Worm (Caenorhabditis elegans) whole organism, L1 larva: Measurements from ENCODE around the gene cex-2.

Experiments used
- ces-1 ChIP-seq: fragments of 150-350 bp; optimal IDR thresholded peaks from 2 replicates; lab custom pipeline; 2014; ENCODE audit warnings: missing biosample characterization, missing genetic modification reagents, missing genetic modification characterization
- egl-27 ChIP-seq, 2 experiments: fragments of 150-350 bp in 1 of 2; sonication (generic microtip); optimal IDR thresholded peaks; 3 replicates each; lab custom pipeline; 2017 to 2018; ENCODE audit warnings: missing biosample characterization in 2 of 2, missing genetic modification characterization in 2 of 2, missing genetic modification reagents in 2 of 2
- fkh-10 ChIP-seq: sonication (generic microtip); optimal IDR thresholded peaks from 2 replicates; lab custom pipeline; 2017; ENCODE audit warnings: missing biosample characterization, missing genetic modification reagents, missing genetic modification characterization
- nhr-12 ChIP-seq: sonication (generic microtip); optimal IDR thresholded peaks from 2 replicates; lab custom pipeline; 2017; ENCODE audit warnings: missing biosample characterization, missing genetic modification characterization
- ztf-11 ChIP-seq, 2 experiments: sonication (generic microtip); optimal IDR thresholded peaks; 2 replicates each; lab custom pipeline; 2016 to 2017; ENCODE audit warnings: missing genetic modification characterization in 2 of 2, missing biosample characterization in 1 of 2, missing compliant biosample characterization in 1 of 2

ce11 chrII:7832054-7832453, 3.2 kb downstream of the cex-2 start, which contains the start of gene T09A5.14:
- no peak for TF ChIP-seq nhr-12 (tag; lab: Kevin White, UChicago)
- no peak for TF ChIP-seq ztf-11 (tag; optimal IDR thresholded peaks at IDR 0.05; lab: Kevin White, UChicago)
- no peak for TF ChIP-seq ces-1 (GFP tag; lab: Kevin White, UChicago)
- no peak for TF ChIP-seq fkh-10 (GFP tag; lab: Kevin White, UChicago)
- no peak for TF ChIP-seq egl-27 (tag; optimal IDR thresholded peaks at IDR 0.05; lab: Kevin White, UChicago)
